Worm (Caenorhabditis elegans) whole organism, late embryonic: ENCODE data around the gene F26F4.6.

Experiments used
- F13H6.1 ChIP-seq: sonication (generic microtip); optimal IDR thresholded peaks from 2 replicates; lab custom pipeline; 2016; ENCODE audit warnings: missing genetic modification characterization, missing compliant biosample characterization
- ahr-1 ChIP-seq: sonication (generic microtip); optimal IDR thresholded peaks from 2 replicates; lab custom pipeline; 2016; ENCODE audit warnings: missing genetic modification characterization, missing compliant biosample characterization
- fax-1 ChIP-seq: sonication (generic microtip); optimal IDR thresholded peaks from 2 replicates; lab custom pipeline; 2016; ENCODE audit warnings: missing genotype, missing genetic modification characterization, missing compliant biosample characterization
- lin-11 ChIP-seq: fragments of 200-800 bp; sonication (Bioruptor generic); optimal IDR thresholded peaks from 2 replicates; lab custom pipeline; 2018; ENCODE audit warnings: mild to moderate bottlenecking, missing genetic modification characterization, missing compliant biosample characterization
- nfya-1 ChIP-seq: sonication (generic microtip); optimal IDR thresholded peaks from 2 replicates; lab custom pipeline; 2017; ENCODE audit warnings: missing genetic modification characterization, mild to moderate bottlenecking, missing compliant biosample characterization, antibody characterized with exemption, moderate library complexity
- nhr-11 ChIP-seq: fragments of 150-350 bp; optimal IDR thresholded peaks from 2 replicates; lab custom pipeline; 2014; ENCODE audit warnings: missing biosample characterization, missing genetic modification characterization
- pat-9 ChIP-seq: fragments of 200-800 bp; sonication (Bioruptor generic); optimal IDR thresholded peaks from 2 replicates; lab custom pipeline; 2018; ENCODE audit warnings: mild to moderate bottlenecking, missing genetic modification characterization, moderate library complexity, missing compliant biosample characterization

- no peak for TF ChIP-seq pat-9 (tag; lab: Kevin White, UChicago)
- no peak for TF ChIP-seq F13H6.1
- TF ChIP-seq nfya-1 (tag; lab: Kevin White, UChicago), result no peak
- TF ChIP-seq lin-11 (tag; lab: Kevin White, UChicago), result no peak
- no peak for TF ChIP-seq fax-1 (tag; lab: Kevin White, UChicago)
- TF ChIP-seq ahr-1 (tag; lab: Kevin White, UChicago), result no peak
- no peak for TF ChIP-seq nhr-11 (tag; lab: Kevin White, UChicago)
Measured at ce11 chrIII:4856109-4856508, 37.3 kb downstream of the F26F4.6 start, which contains the start of gene C35D10.7.
